Worm (Caenorhabditis elegans) whole organism, mixed stage, embryonic: ENCODE data around the gene C05E4.12.
A peak's percentile ranks its signal among the peaks of the same experiment; 100 is the strongest.

ENCODE experiments used
- bed-3 ChIP-seq: fragments of 200-800 bp; sonication (Bioruptor generic); optimal IDR thresholded peaks from 3 replicates; lab custom pipeline; 2018; ENCODE audit warnings: mild to moderate bottlenecking, missing genetic modification characterization, moderate library complexity, missing compliant biosample characterization
- ceh-39 ChIP-seq: fragments of 150-350 bp; optimal IDR thresholded peaks from 2 replicates; lab custom pipeline; 2014; ENCODE audit warnings: missing biosample characterization, missing genetic modification characterization
- ceh-43 ChIP-seq: fragments of 200-800 bp; sonication (Bioruptor generic); optimal IDR thresholded peaks from 2 replicates; lab custom pipeline; 2018; ENCODE audit warnings: mild to moderate bottlenecking, missing genetic modification characterization, moderate library complexity, missing compliant biosample characterization
- ceh-83 ChIP-seq: fragments of 200-800 bp; sonication (Bioruptor generic); optimal IDR thresholded peaks from 2 replicates; lab custom pipeline; 2018; ENCODE audit warnings: mild to moderate bottlenecking, missing genetic modification characterization, missing compliant biosample characterization
- ces-1 ChIP-seq: fragments of 150-350 bp; optimal IDR thresholded peaks from 2 replicates; lab custom pipeline; 2014; ENCODE audit warnings: missing biosample characterization, missing genetic modification reagents, missing genetic modification characterization
- cnd-1 ChIP-seq: fragments of 200-800 bp; sonication (Bioruptor generic); optimal IDR thresholded peaks from 2 replicates; lab custom pipeline; 2018; ENCODE audit warnings: mild to moderate bottlenecking, missing genetic modification characterization, missing compliant biosample characterization
- elt-1 ChIP-seq: sonication (generic microtip); optimal IDR thresholded peaks from 2 replicates; lab custom pipeline; 2017; ENCODE audit warnings: missing genetic modification characterization, mild to moderate bottlenecking, missing compliant biosample characterization, antibody characterized with exemption, moderate library complexity, borderline replicate concordance; ENCODE audit not compliant: insufficient read depth
- ham-2 ChIP-seq: fragments of 200-800 bp; sonication (Bioruptor generic); optimal IDR thresholded peaks from 2 replicates; lab custom pipeline; 2018; ENCODE audit warnings: mild to moderate bottlenecking, missing genetic modification characterization, missing compliant biosample characterization
- lin-13 ChIP-seq: fragments of 150-350 bp; optimal IDR thresholded peaks from 2 replicates; lab custom pipeline; 2014; ENCODE audit warnings: missing biosample characterization, missing genetic modification characterization
- lin-32 ChIP-seq: fragments of 200-800 bp; sonication (Bioruptor generic); optimal IDR thresholded peaks from 2 replicates; lab custom pipeline; 2018; ENCODE audit warnings: mild to moderate bottlenecking, missing genetic modification characterization, missing compliant biosample characterization
- lsy-2 ChIP-seq: fragments of 150-350 bp; optimal IDR thresholded peaks from 2 replicates; lab custom pipeline; 2014; ENCODE audit warnings: missing biosample characterization, missing genetic modification characterization
- mab-5 ChIP-seq: fragments of 150-350 bp; optimal IDR thresholded peaks from 2 replicates; lab custom pipeline; 2014; ENCODE audit warnings: missing biosample characterization, missing genetic modification characterization
- mep-1 ChIP-seq: fragments of 150-350 bp; optimal IDR thresholded peaks from 2 replicates; lab custom pipeline; 2017; ENCODE audit warnings: missing biosample characterization, missing genetic modification reagents, missing genetic modification characterization, inconsistent platforms
- mls-2 ChIP-seq: sonication (generic microtip); optimal IDR thresholded peaks from 2 replicates; lab custom pipeline; 2016; ENCODE audit warnings: mild to moderate bottlenecking, missing genetic modification characterization, moderate library complexity, missing compliant biosample characterization
- nhr-2 ChIP-seq: fragments of 150-350 bp; optimal IDR thresholded peaks from 2 replicates; lab custom pipeline; 2014; ENCODE audit warnings: missing biosample characterization, missing genetic modification characterization
- nhr-237 ChIP-seq: fragments of 150-350 bp; optimal IDR thresholded peaks from 2 replicates; lab custom pipeline; 2014; ENCODE audit warnings: missing biosample characterization, missing genetic modification characterization
- nhr-28 ChIP-seq: fragments of 150-350 bp; optimal IDR thresholded peaks from 2 replicates; lab custom pipeline; 2014; ENCODE audit warnings: missing biosample characterization, missing genetic modification characterization
- nhr-76 ChIP-seq: sonication (generic microtip); optimal IDR thresholded peaks from 2 replicates; lab custom pipeline; 2017; ENCODE audit warnings: missing biosample characterization, missing genetic modification characterization
- pha-4 ChIP-seq: fragments of 150-350 bp; optimal IDR thresholded peaks from 2 replicates; lab custom pipeline; 2018; ENCODE audit warnings: missing biosample characterization, missing genetic modification reagents, missing genetic modification characterization
- snpc-4 ChIP-seq: fragments of 150-350 bp; optimal IDR thresholded peaks from 2 replicates; lab custom pipeline; 2014; ENCODE audit warnings: missing biosample characterization, missing genetic modification characterization
- sptf-1 ChIP-seq: sonication (generic microtip); optimal IDR thresholded peaks from 2 replicates; lab custom pipeline; 2017; ENCODE audit warnings: mild to moderate bottlenecking, missing genetic modification characterization, moderate library complexity, missing compliant biosample characterization
- unc-120 ChIP-seq: sonication (generic microtip); optimal IDR thresholded peaks from 2 replicates; lab custom pipeline; 2017; ENCODE audit warnings: missing genetic modification characterization, missing compliant biosample characterization; ENCODE audit not compliant: poor library complexity, severe bottlenecking
- unc-39 ChIP-seq: fragments of 150-350 bp; optimal IDR thresholded peaks from 2 replicates; lab custom pipeline; 2014; ENCODE audit warnings: missing biosample characterization, missing genetic modification characterization
- unc-62 ChIP-seq: fragments of 150-350 bp; optimal IDR thresholded peaks from 2 replicates; lab custom pipeline; 2014; ENCODE audit warnings: missing biosample characterization, missing genetic modification reagents, missing genetic modification characterization
- zip-8 ChIP-seq: fragments of 150-350 bp; optimal IDR thresholded peaks from 2 replicates; lab custom pipeline; 2014; ENCODE audit warnings: missing biosample characterization, missing genetic modification characterization
- ztf-11 ChIP-seq: fragments of 150-350 bp; optimal IDR thresholded peaks from 2 replicates; lab custom pipeline; 2014; ENCODE audit warnings: missing biosample characterization, missing genetic modification characterization

The C05E4.12 gene

ce11 chrV:761882-762281 is at the start of gene C05E4.12:
C05E4.12 (minus strand) TSS chrV:761982.
- no peak for TF ChIP-seq lin-13 (tag; lab: Kevin White, UChicago)
- no peak for TF ChIP-seq cnd-1 (tag; lab: Kevin White, UChicago)
- no peak for TF ChIP-seq ztf-11 (tag; lab: Kevin White, UChicago)
- no peak for TF ChIP-seq mls-2 (tag; lab: Kevin White, UChicago)
- no peak for TF ChIP-seq elt-1 (tag; lab: Kevin White, UChicago)
- TF ChIP-seq ces-1 (GFP tag; lab: Kevin White, UChicago): no peak
- no peak for TF ChIP-seq unc-62 (GFP tag; lab: Kevin White, UChicago)
- TF ChIP-seq nhr-76: no peak
- TF ChIP-seq bed-3 (GFP tag; lab: Kevin White, UChicago): no peak
- TF ChIP-seq ceh-83: no peak
- TF ChIP-seq sptf-1 (tag; lab: Kevin White, UChicago): no peak
- no peak for TF ChIP-seq snpc-4 (tag; lab: Kevin White, UChicago)
- no peak for TF ChIP-seq lsy-2
- TF ChIP-seq ham-2 (GFP tag; lab: Kevin White, UChicago): no peak
- TF ChIP-seq, all 35 proteins: peak for 0

ce11 chrV:810281-810862 is 48.6 kb upstream of the C05E4.12 start, which contains the start of gene R13D11.4:
R13D11.4 (plus strand) TSS chrV:810812.
- TF ChIP-seq unc-62 (GFP tag; lab: Kevin White, UChicago) (no peak), mls-2 (tag; lab: Kevin White, UChicago) (no peak), ces-1 (GFP tag; lab: Kevin White, UChicago) (peak; percentile 67), ceh-39 (no peak), sptf-1 (tag; lab: Kevin White, UChicago) (no peak)
- TF ChIP-seq, all 35 proteins: peak for 1

DNA sequence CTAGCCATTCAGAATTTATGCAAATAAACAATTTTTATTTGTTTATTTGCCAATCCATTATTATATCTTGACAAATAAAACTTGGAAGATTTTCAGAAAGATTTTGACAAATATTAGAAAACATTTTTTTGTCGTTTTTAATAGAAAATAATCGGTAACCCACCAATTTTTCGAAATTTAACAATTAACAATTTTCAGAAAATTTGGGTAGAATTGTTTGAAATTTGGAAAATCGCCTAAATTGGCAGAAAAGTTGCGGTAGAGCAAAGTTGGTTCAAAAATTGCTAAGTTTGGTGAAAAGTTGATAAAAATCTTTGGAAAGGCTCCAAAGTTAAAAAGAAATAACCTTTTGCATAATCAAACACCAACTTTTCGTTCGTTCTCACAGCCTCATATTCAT is 46.5 kb upstream of the C05E4.12 start:
- TF ChIP-seq elt-1 (tag; lab: Kevin White, UChicago) (no peak), mls-2 (tag; lab: Kevin White, UChicago) (no peak), mab-5 (no peak), unc-120 (no peak), unc-39 (tag; lab: Kevin White, UChicago) (no peak)

- TF ChIP-seq elt-1 (tag; lab: Kevin White, UChicago) (peak; percentile 36), unc-39 (tag; lab: Kevin White, UChicago) (no peak)
These were observed 42.7 kb upstream of the C05E4.12 start, which contains the start of gene nhr-270 for ce11 chrV:804485-804884. nhr-270 (minus strand) TSS chrV:804741.

- TF ChIP-seq lin-32 (GFP tag; lab: Kevin White, UChicago) (no peak), nhr-28 (no peak), unc-39 (tag; lab: Kevin White, UChicago) (no peak)
These were observed 41.7 kb upstream of the C05E4.12 start for ce11 chrV:803472-803871.

- TF ChIP-seq unc-39 (tag; lab: Kevin White, UChicago) (no peak), pha-4 (tag; lab: Kevin White, UChicago) (no peak), mls-2 (tag; lab: Kevin White, UChicago) (no peak), zip-8 (tag; lab: Kevin White, UChicago) (no peak), lsy-2 (no peak), ceh-43 (GFP tag; lab: Kevin White, UChicago) (no peak), unc-62 (GFP tag; lab: Kevin White, UChicago) (no peak), ces-1 (GFP tag; lab: Kevin White, UChicago) (no peak), mep-1 (tag; lab: Kevin White, UChicago) (no peak), nhr-2 (tag; lab: Kevin White, UChicago) (no peak), elt-1 (tag; lab: Kevin White, UChicago) (no peak), nhr-237 (no peak), nhr-28 (no peak)
These were observed 40.9 kb upstream of the C05E4.12 start for ce11 chrV:802726-803125.

- TF ChIP-seq snpc-4 (tag; lab: Kevin White, UChicago) (no peak), ceh-83 (no peak), elt-1 (tag; lab: Kevin White, UChicago) (peak; percentile 85), ces-1 (GFP tag; lab: Kevin White, UChicago) (no peak), mls-2 (tag; lab: Kevin White, UChicago) (no peak), ceh-39 (no peak), nhr-76 (no peak)
- TF ChIP-seq, all 35 proteins: peak for 1
These were observed 39.8 kb upstream of the C05E4.12 start for ce11 chrV:801555-802060.
